Fruit fly (Drosophila melanogaster): ENCODE data around the gene CG31823.
A peak's percentile ranks its signal among the peaks of the same experiment; 100 is the strongest.

The CG31823 gene

DNA sequence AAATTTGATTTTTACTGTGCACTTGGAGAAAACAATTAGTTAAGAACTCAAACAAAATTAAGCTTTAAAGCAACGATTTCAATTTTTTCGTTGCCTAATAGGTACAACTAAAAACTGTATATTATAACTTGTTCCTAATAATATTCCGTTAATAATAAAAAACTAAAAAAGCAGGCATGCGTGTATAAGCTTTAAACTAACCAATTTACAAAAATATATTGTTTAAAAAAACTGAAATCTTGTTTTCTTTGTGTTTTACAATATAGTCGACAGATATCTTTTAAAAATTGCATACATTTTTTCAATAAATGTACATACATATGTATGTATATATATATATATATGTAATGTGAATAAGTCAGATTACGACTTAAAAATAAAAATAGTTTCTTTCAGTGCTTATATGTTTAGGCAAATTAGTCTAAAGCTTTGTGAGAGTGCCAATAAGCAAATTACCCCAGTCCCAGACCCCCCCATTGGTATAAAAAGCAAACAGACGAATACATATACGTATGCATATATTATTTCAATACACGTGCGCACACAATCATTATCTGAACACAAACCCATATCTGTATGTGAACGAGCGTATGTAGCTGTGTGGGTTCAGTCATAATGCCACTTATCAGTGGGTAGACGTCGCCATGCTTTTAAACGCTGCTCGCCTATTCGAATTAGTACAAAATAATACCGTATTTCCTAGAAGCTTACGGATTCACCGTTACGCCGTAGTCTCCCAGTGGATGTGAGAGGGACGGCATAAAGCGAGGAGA is 12.8 kb upstream of the CG31823 start:
- TF ChIP-seq EcR (GFP tag; optimal IDR thresholded peaks at IDR 0.05) (peak; percentile 72), Snoo (tag; optimal IDR thresholded peaks at IDR 0.05) (peak; percentile 10), CG32121 (GFP tag; IDR thresholded peaks at IDR 0.05) (peak; percentile 53), rn (GFP tag; IDR thresholded peaks at IDR 0.05) (no peak), CG8159 (tag; optimal IDR thresholded peaks at IDR 0.05) (peak; percentile 23), Pif1B (GFP tag; optimal IDR thresholded peaks at IDR 0.05) (no peak), CG9948 (tag; optimal IDR thresholded peaks at IDR 0.05) (peak; percentile 2)

DNA sequence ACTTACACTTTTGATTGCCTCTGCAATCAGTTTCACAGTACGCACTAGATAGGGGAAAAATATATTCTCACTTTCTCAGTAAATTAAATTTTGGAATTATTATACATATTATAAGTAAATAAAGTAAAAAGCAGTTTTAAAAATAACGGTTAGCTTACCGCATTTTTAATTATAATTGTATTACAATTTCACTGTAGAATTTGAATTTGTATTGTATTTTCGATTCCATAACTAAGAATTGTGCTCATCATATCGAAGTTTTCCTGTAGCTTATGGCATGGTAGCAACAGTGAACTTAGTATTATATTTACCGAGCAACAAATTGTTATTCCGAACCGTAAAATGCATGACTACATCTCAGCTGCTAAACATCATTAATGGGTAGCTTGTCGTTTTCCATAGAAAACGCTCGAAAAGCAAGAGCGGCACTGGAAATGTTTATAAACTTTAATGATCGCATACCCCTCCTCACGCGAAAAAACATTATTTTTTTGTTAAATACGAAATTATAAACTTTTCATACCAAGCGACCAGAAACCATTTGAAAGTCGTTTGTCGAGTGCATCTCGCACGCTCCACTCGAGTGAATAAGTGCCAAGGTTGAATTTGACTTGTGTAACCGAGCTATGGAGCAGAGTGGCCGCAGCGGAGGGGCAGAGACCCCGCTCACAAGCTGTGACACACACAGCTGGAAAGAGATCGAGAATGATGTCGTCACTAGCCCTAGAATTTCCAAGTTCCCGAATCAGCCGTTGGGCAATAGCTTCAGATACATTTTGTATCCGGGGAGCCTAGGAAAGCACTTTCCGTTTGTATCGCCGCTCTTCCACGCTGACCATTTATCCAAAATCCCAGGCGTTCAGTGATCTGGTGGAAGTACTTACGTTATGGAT is 11.9 kb upstream of the CG31823 start:
- TF ChIP-seq CG4496 (GFP tag; IDR thresholded peaks at IDR 0.05) (peak; percentile 66), CG17806 (tag; optimal IDR thresholded peaks at IDR 0.05) (peak; percentile 54), fd96Ca (GFP tag; IDR thresholded peaks at IDR 0.05) (peak; percentile 53; the same call in 2 of the 3 replicates), Snoo (tag; optimal IDR thresholded peaks at IDR 0.05) (peak; percentile 64), EcR (GFP tag; optimal IDR thresholded peaks at IDR 0.05) (no peak), CG15710 (tag; optimal IDR thresholded peaks at IDR 0.05) (peak; percentile 73), rn (GFP tag; IDR thresholded peaks at IDR 0.05) (no peak), Pif1A (GFP tag; optimal IDR thresholded peaks at IDR 0.05) (peak; percentile 30), CG13204 (GFP tag; optimal IDR thresholded peaks at IDR 0.05) (no peak), D1 (tag; optimal IDR thresholded peaks at IDR 0.05) (no peak), CG9948 (tag; optimal IDR thresholded peaks at IDR 0.05) (peak; percentile 69), CG10348 (GFP tag; IDR thresholded peaks at IDR 0.05) (peak; percentile 73), CG32121 (GFP tag; IDR thresholded peaks at IDR 0.05) (peak; percentile 90), CG12605 (GFP tag; IDR thresholded peaks at IDR 0.05) (no peak), Ets98B (GFP tag; IDR thresholded peaks at IDR 0.05) (peak; percentile 60; the same call in 1 of the 2 replicates), CG14655 (GFP tag; optimal IDR thresholded peaks at IDR 0.05) (peak; percentile 53), gl (tag; optimal IDR thresholded peaks at IDR 0.05) (no peak), Pif1B (GFP tag; optimal IDR thresholded peaks at IDR 0.05) (peak; percentile 20), CG8159 (tag; optimal IDR thresholded peaks at IDR 0.05) (peak; percentile 74), CG8301 (tag; optimal IDR thresholded peaks at IDR 0.05) (peak; percentile 66), CG34367 (tag; optimal IDR thresholded peaks at IDR 0.05) (peak; percentile 60)

DNA sequence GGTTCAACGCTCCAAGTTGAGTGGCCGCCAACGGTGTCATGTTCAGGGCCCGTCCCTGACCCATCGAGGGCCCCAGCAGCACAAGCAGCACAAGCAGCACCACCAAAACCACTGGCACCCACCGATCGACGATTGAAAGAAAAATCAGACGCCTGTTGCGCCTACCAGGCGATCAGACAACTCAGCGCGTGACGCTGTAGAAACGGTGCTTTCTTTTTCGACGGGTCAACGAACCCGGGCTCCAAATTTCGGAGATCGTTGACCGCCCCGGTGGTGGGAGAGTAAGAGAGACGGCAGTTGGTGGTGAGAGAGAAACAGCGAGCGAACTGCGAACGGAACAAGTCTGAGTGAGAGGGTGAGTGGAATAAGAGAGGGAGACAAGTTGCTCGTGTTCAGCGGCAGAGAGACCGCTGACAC is 11.3 kb upstream of the CG31823 start:
- TF ChIP-seq Snoo (tag; optimal IDR thresholded peaks at IDR 0.05) (no peak), CG4496 (GFP tag; IDR thresholded peaks at IDR 0.05) (no peak), Pif1B (GFP tag; optimal IDR thresholded peaks at IDR 0.05) (no peak), CG9948 (tag; optimal IDR thresholded peaks at IDR 0.05) (no peak), EcR (GFP tag; optimal IDR thresholded peaks at IDR 0.05) (peak; percentile 100), D1 (tag; optimal IDR thresholded peaks at IDR 0.05) (no peak), Ets98B (GFP tag; IDR thresholded peaks at IDR 0.05) (no peak), CG13204 (GFP tag; optimal IDR thresholded peaks at IDR 0.05) (peak; percentile 60), CG34367 (tag; optimal IDR thresholded peaks at IDR 0.05) (no peak)

DNA sequence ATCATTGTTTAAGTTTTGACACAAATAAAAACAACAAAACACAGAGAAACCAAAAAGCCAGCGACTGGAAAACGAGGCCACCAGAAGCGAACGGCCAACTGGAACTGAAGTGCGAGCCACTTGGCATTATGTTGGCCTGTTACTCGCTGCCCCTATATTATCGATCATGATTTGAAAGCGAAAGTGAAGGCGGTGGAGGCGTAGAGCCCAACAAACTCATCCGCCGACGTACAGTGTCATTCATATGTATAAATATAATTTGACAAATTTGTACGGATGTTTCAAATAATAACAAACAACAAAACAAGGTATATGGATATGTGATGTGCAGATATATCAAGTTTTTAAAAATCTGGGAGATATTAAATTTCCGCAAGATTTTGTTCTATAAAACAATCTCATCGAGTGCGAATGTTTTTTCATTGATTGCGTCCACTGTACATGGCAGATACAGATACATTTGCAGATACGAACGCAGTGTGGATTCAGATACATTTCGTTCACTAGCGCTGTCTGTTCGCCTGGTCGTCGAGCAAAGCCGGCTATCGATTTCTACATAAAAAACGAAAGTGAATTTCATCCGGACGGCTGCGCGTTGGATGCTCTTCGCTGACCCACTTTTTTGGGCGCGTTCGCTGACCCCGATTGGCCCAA is 10.7 kb upstream of the CG31823 start:
- TF ChIP-seq CG14655 (GFP tag; optimal IDR thresholded peaks at IDR 0.05) (peak; percentile 79), CG10348 (GFP tag; IDR thresholded peaks at IDR 0.05) (peak; percentile 80), CG32121 (GFP tag; IDR thresholded peaks at IDR 0.05) (peak; percentile 94), Pif1B (GFP tag; optimal IDR thresholded peaks at IDR 0.05) (peak; percentile 96), rn (GFP tag; IDR thresholded peaks at IDR 0.05) (peak; percentile 81), CG15710 (tag; optimal IDR thresholded peaks at IDR 0.05) (peak; percentile 92), CG8159 (tag; optimal IDR thresholded peaks at IDR 0.05) (peak; percentile 95), CG17806 (tag; optimal IDR thresholded peaks at IDR 0.05) (peak; percentile 93), CG4496 (GFP tag; IDR thresholded peaks at IDR 0.05) (peak; percentile 94), D1 (tag; optimal IDR thresholded peaks at IDR 0.05) (peak; percentile 88), CG34367 (tag; optimal IDR thresholded peaks at IDR 0.05) (peak; percentile 96), CG8301 (tag; optimal IDR thresholded peaks at IDR 0.05) (peak; percentile 83), Pif1A (GFP tag; optimal IDR thresholded peaks at IDR 0.05) (peak; percentile 96), Snoo (tag; optimal IDR thresholded peaks at IDR 0.05) (peak; percentile 95), CG13204 (GFP tag; optimal IDR thresholded peaks at IDR 0.05) (peak; percentile 81), fd96Ca (GFP tag; IDR thresholded peaks at IDR 0.05) (peak; percentile 88), EcR (GFP tag; optimal IDR thresholded peaks at IDR 0.05) (no peak), gl (tag; optimal IDR thresholded peaks at IDR 0.05) (peak; percentile 90), CG12605 (GFP tag; IDR thresholded peaks at IDR 0.05) (peak; percentile 90), Ets98B (GFP tag; IDR thresholded peaks at IDR 0.05) (peak; percentile 91), CG9948 (tag; optimal IDR thresholded peaks at IDR 0.05) (peak; percentile 93)

DNA sequence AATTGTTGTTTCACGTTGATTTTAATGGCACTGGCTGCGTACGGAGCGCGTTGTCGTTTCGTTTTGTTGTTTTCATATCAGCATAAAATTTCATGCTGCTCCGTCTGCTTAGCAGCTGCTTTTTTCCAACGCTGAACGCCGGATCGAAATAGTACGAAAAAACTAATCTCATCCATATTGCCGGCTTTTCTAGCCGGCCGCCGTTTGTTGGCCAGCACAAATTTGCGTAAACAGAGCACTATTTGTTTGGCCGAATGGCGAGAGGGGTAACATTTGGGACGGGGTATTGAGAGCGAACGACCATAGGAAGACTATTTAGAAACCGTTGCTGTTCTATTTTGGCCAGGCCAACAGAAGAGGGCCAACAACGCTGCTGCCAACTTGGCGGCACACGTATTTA is 9.5 kb upstream of the CG31823 start:
- TF ChIP-seq EcR (GFP tag; optimal IDR thresholded peaks at IDR 0.05): peak; percentile 83
- no peak for TF ChIP-seq Pif1B (GFP tag; optimal IDR thresholded peaks at IDR 0.05)
- TF ChIP-seq CG17806 (tag; optimal IDR thresholded peaks at IDR 0.05): no peak
- no peak for TF ChIP-seq Pif1A (GFP tag; optimal IDR thresholded peaks at IDR 0.05)

Measured in whole organism, pupa.